Worm (Caenorhabditis elegans) whole organism, young adult: ENCODE data around the gene F37C12.10.

ENCODE experiments used
- B0019.2 ChIP-seq: fragments of 200-800 bp; sonication (Bioruptor generic); conservative IDR thresholded peaks from 2 replicates; pipeline ENCODE4 v1.3.6; 2022; ENCODE audit warnings: missing genetic modification reagents, missing genetic modification characterization, missing compliant biosample characterization
- F22D6.2 ChIP-seq: sonication (generic microtip); optimal IDR thresholded peaks from 2 replicates; lab custom pipeline; 2016; ENCODE audit warnings: mild to moderate bottlenecking, missing genetic modification characterization, missing compliant biosample characterization
- F23B12.7 ChIP-seq: sonication (generic microtip); optimal IDR thresholded peaks from 2 replicates; lab custom pipeline; 2017; ENCODE audit warnings: missing genetic modification characterization, mild to moderate bottlenecking, missing compliant biosample characterization, antibody characterized with exemption, moderate library complexity; ENCODE audit not compliant: insufficient read depth
- F33H1.4 ChIP-seq: fragments of 200-800 bp; sonication (Bioruptor generic); IDR thresholded peaks from 2 replicates; pipeline ENCODE4 v1.3.6; 2022; ENCODE audit warnings: missing genetic modification reagents, missing genetic modification characterization, missing compliant biosample characterization
- F37B4.10 ChIP-seq: fragments of 200-800 bp; sonication (Bioruptor generic); IDR thresholded peaks from 2 replicates; pipeline ENCODE4 v1.3.6; 2022; ENCODE audit warnings: missing genetic modification characterization, missing compliant biosample characterization
- F49E8.2 ChIP-seq: sonication (generic microtip); optimal IDR thresholded peaks from 3 replicates; lab custom pipeline; 2017; ENCODE audit warnings: missing genetic modification characterization, mild to moderate bottlenecking, missing compliant biosample characterization, antibody characterized with exemption, moderate library complexity; ENCODE audit not compliant: insufficient read depth
- F55B11.4 ChIP-seq: sonication (generic microtip); optimal IDR thresholded peaks from 2 replicates; lab custom pipeline; 2016; ENCODE audit warnings: missing compliant biosample characterization, missing genetic modification characterization, borderline replicate concordance; ENCODE audit not compliant: insufficient read depth
- K11D2.4 ChIP-seq: fragments of 200-800 bp; sonication (Bioruptor generic); IDR thresholded peaks from 2 replicates; pipeline ENCODE4 v1.3.6; 2022; ENCODE audit warnings: missing genetic modification reagents, missing genetic modification characterization, missing compliant biosample characterization
- T07F8.4 ChIP-seq: sonication (generic microtip); optimal IDR thresholded peaks from 2 replicates; lab custom pipeline; 2016; ENCODE audit warnings: mild to moderate bottlenecking, missing genetic modification characterization, moderate library complexity, missing compliant biosample characterization
- Y67H2A.10 ChIP-seq: fragments of 200-800 bp; sonication (Bioruptor generic); conservative IDR thresholded peaks from 2 replicates; pipeline ENCODE4 v1.3.6; 2022; ENCODE audit warnings: missing genetic modification reagents, missing genetic modification characterization, missing compliant biosample characterization
- Y79H2A.3 ChIP-seq: fragments of 200-800 bp; sonication (Bioruptor generic); conservative IDR thresholded peaks from 2 replicates; pipeline ENCODE4 v1.3.6; 2022; ENCODE audit warnings: missing genetic modification reagents, missing genetic modification characterization, missing compliant biosample characterization
- Y95B8A.8 ChIP-seq: fragments of 200-800 bp; sonication (Bioruptor generic); IDR thresholded peaks from 2 replicates; pipeline ENCODE4 v1.3.6; 2022; ENCODE audit warnings: missing genetic modification reagents, missing genetic modification characterization, missing compliant biosample characterization
- ZK185.1 ChIP-seq: sonication (generic microtip); optimal IDR thresholded peaks from 2 replicates; lab custom pipeline; 2016; ENCODE audit warnings: mild to moderate bottlenecking, missing genetic modification characterization, missing compliant biosample characterization; ENCODE audit not compliant: poor library complexity, severe bottlenecking
- athp-1 ChIP-seq: sonication (generic microtip); optimal IDR thresholded peaks from 2 replicates; lab custom pipeline; 2017; ENCODE audit warnings: mild to moderate bottlenecking, missing genetic modification characterization, missing compliant biosample characterization
- attf-3 ChIP-seq: fragments of 200-800 bp; sonication (Bioruptor generic); conservative IDR thresholded peaks from 2 replicates; pipeline ENCODE4 v1.3.6; 2022; ENCODE audit warnings: missing genetic modification reagents, missing genetic modification characterization, missing compliant biosample characterization
- ccch-3 ChIP-seq: fragments of 200-800 bp; sonication (Bioruptor generic); optimal IDR thresholded peaks from 2 replicates; lab custom pipeline; 2018; ENCODE audit warnings: mild to moderate bottlenecking, missing genetic modification characterization, missing compliant biosample characterization
- cebp-1 ChIP-seq, 2 experiments: fragments of 200-800 bp in 1 of 2; sonication (Bioruptor generic) in 1 of 2; sonication (generic microtip) in 1 of 2; IDR thresholded peaks in 1 of 2; optimal IDR thresholded peaks in 1 of 2; 2 replicates each; pipeline versions ENCODE4 v1.3.6 to Lab custom; 2017 to 2022; ENCODE audit warnings: missing compliant biosample characterization in 2 of 2, missing genetic modification characterization in 2 of 2, mild to moderate bottlenecking in 1 of 2, missing genetic modification reagents in 1 of 2, moderate library complexity in 1 of 2
- cebp-2 ChIP-seq: fragments of 200-800 bp; sonication (Bioruptor generic); IDR thresholded peaks from 2 replicates; pipeline ENCODE4 v1.3.6; 2022; ENCODE audit warnings: missing genetic modification characterization, missing compliant biosample characterization
- die-1 ChIP-seq: sonication (generic microtip); optimal IDR thresholded peaks from 2 replicates; lab custom pipeline; 2016; ENCODE audit warnings: missing genotype, mild to moderate bottlenecking, missing genetic modification characterization, missing compliant biosample characterization
- egrh-3 ChIP-seq: fragments of 200-800 bp; sonication (Bioruptor generic); IDR thresholded peaks from 2 replicates; pipeline ENCODE4 v1.3.6; 2022; ENCODE audit warnings: missing genetic modification reagents, missing genetic modification characterization, missing compliant biosample characterization
- fkh-3 ChIP-seq: sonication (generic microtip); optimal IDR thresholded peaks from 2 replicates; lab custom pipeline; 2016; ENCODE audit warnings: mild to moderate bottlenecking, missing genetic modification characterization, missing compliant biosample characterization
- him-1 ChIP-seq: sonication (generic microtip); optimal IDR thresholded peaks from 2 replicates; lab custom pipeline; 2016; ENCODE audit warnings: missing genotype, missing genetic modification reagents, missing genetic modification characterization, missing compliant biosample characterization
- hlh-12 ChIP-seq: sonication (generic microtip); optimal IDR thresholded peaks from 2 replicates; lab custom pipeline; 2016; ENCODE audit warnings: missing genetic modification characterization, missing compliant biosample characterization
- hlh-26 ChIP-seq: fragments of 200-800 bp; sonication (Bioruptor generic); conservative IDR thresholded peaks from 2 replicates; pipeline ENCODE4 v1.3.6; 2022; ENCODE audit warnings: missing genetic modification reagents, missing genetic modification characterization, missing compliant biosample characterization
- hmg-1.2 ChIP-seq: fragments of 200-800 bp; sonication (Bioruptor generic); IDR thresholded peaks from 2 replicates; pipeline ENCODE4 v1.3.6; 2022; ENCODE audit warnings: missing genetic modification reagents, missing genetic modification characterization, missing compliant biosample characterization
- lin-26 ChIP-seq: fragments of 200-800 bp; sonication (Bioruptor generic); IDR thresholded peaks from 2 replicates; pipeline ENCODE4 v1.3.6; 2022; ENCODE audit warnings: missing genetic modification reagents, missing genetic modification characterization, missing compliant biosample characterization
- lin-54 ChIP-seq: fragments of 200-800 bp; sonication (Bioruptor generic); optimal IDR thresholded peaks from 2 replicates; lab custom pipeline; 2018; ENCODE audit warnings: mild to moderate bottlenecking, missing genetic modification characterization, missing compliant biosample characterization
- lir-1 ChIP-seq: fragments of 200-800 bp; sonication (Bioruptor generic); conservative IDR thresholded peaks from 2 replicates; pipeline ENCODE4 v1.3.6; 2022; ENCODE audit warnings: missing genetic modification reagents, missing genetic modification characterization, missing compliant biosample characterization
- lsy-27 ChIP-seq: sonication (generic microtip); optimal IDR thresholded peaks from 2 replicates; lab custom pipeline; 2017; ENCODE audit warnings: missing genetic modification characterization, mild to moderate bottlenecking, missing compliant biosample characterization, antibody characterized with exemption, missing genotype, borderline replicate concordance; ENCODE audit not compliant: insufficient read depth
- madf-10 ChIP-seq: sonication (generic microtip); optimal IDR thresholded peaks from 2 replicates; lab custom pipeline; 2016; ENCODE audit warnings: mild to moderate bottlenecking, missing genetic modification characterization, missing compliant biosample characterization
- madf-3 ChIP-seq: fragments of 200-800 bp; sonication (Bioruptor generic); IDR thresholded peaks from 2 replicates; pipeline ENCODE4 v1.3.6; 2022; ENCODE audit warnings: missing genetic modification reagents, missing genetic modification characterization, missing compliant biosample characterization
- madf-6 ChIP-seq: fragments of 200-800 bp; sonication (Bioruptor generic); IDR thresholded peaks from 2 replicates; pipeline ENCODE4 v1.3.6; 2022; ENCODE audit warnings: missing genetic modification reagents, missing genetic modification characterization, missing compliant biosample characterization
- mes-4 ChIP-seq: sonication (generic microtip); optimal IDR thresholded peaks from 2 replicates; lab custom pipeline; 2016; ENCODE audit warnings: missing genotype, missing genetic modification characterization, missing compliant biosample characterization
- pbrm-1 ChIP-seq: fragments of 200-800 bp; sonication (Bioruptor generic); IDR thresholded peaks from 2 replicates; pipeline ENCODE4 v1.3.6; 2022; ENCODE audit warnings: missing genetic modification reagents, missing genetic modification characterization, missing compliant biosample characterization
- pha-4 ChIP-seq: fragments of 150-350 bp; sonication (generic microtip); optimal IDR thresholded peaks from 2 replicates; lab custom pipeline; 2014; ENCODE audit warnings: missing biosample characterization, missing genetic modification reagents, missing genetic modification characterization
- rec-8 ChIP-seq, 2 experiments: sonication (generic microtip); optimal IDR thresholded peaks; 2 replicates each; lab custom pipeline; 2016; ENCODE audit warnings: mild to moderate bottlenecking in 2 of 2, missing genetic modification characterization in 2 of 2, missing genetic modification reagents in 2 of 2, missing genotype in 2 of 2, missing biosample characterization in 1 of 2, missing compliant biosample characterization in 1 of 2, moderate library complexity in 1 of 2
- repo-1 ChIP-seq: sonication (generic microtip); optimal IDR thresholded peaks from 2 replicates; lab custom pipeline; 2017; ENCODE audit warnings: mild to moderate bottlenecking, missing genetic modification characterization, missing compliant biosample characterization
- sea-2 ChIP-seq: fragments of 200-800 bp; sonication (Bioruptor generic); IDR thresholded peaks from 2 replicates; pipeline ENCODE4 v1.3.6; 2022; ENCODE audit warnings: missing genetic modification characterization, missing compliant biosample characterization
- somi-1 ChIP-seq: fragments of 200-800 bp; sonication (Bioruptor generic); optimal IDR thresholded peaks from 2 replicates; lab custom pipeline; 2018; ENCODE audit warnings: mild to moderate bottlenecking, missing genetic modification characterization, missing compliant biosample characterization
- xnd-1 ChIP-seq: sonication (generic microtip); optimal IDR thresholded peaks from 2 replicates; lab custom pipeline; 2016; ENCODE audit warnings: missing genotype, missing genetic modification reagents, missing genetic modification characterization, missing compliant biosample characterization
- zfh-2 ChIP-seq: fragments of 200-800 bp; sonication (Bioruptor generic); conservative IDR thresholded peaks from 2 replicates; pipeline ENCODE4 v1.3.6; 2022; ENCODE audit warnings: missing genetic modification reagents, missing genetic modification characterization, missing compliant biosample characterization
- ztf-25 ChIP-seq: fragments of 200-800 bp; sonication (Bioruptor generic); IDR thresholded peaks from 2 replicates; pipeline ENCODE4 v1.3.6; 2022; ENCODE audit warnings: missing genetic modification reagents, missing genetic modification characterization, missing compliant biosample characterization
- ztf-28 ChIP-seq: fragments of 200-800 bp; sonication (Bioruptor generic); IDR thresholded peaks from 2 replicates; pipeline ENCODE4 v1.3.6; 2022; ENCODE audit warnings: missing genetic modification reagents, missing genetic modification characterization, missing compliant biosample characterization
- ztf-3 ChIP-seq: fragments of 200-800 bp; sonication (Bioruptor generic); optimal IDR thresholded peaks from 2 replicates; lab custom pipeline; 2018; ENCODE audit warnings: mild to moderate bottlenecking, missing genetic modification characterization, missing compliant biosample characterization
- ztf-6 ChIP-seq: fragments of 200-800 bp; sonication (Bioruptor generic); IDR thresholded peaks from 2 replicates; pipeline ENCODE4 v1.3.6; 2022; ENCODE audit warnings: missing genetic modification reagents, missing genetic modification characterization, missing compliant biosample characterization

Gene F37C12.10

DNA sequence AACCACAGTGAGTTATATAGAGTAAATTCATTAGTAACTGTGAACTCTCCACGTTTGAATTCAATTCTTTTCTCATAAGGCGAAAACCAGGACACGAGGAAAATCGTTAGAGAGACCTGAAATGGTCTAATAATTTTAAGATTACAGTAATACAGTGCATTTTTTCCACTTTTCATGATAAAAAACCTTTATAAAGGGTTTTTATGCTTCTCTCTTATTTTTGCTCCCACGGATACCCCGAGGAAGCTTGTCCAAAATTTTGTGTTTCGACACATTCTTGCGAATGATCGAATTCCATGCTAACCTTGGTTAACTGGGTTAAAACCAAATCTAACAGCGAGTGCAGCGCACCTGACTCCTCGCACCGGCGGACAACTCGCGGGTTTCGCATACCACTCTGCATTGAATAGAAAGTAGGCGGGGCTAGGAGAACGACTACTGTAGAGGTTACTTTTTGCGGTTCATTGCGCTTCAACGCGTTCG is 47.9 kb downstream of the F37C12.10 start (continued):
- TF ChIP-seq cebp-1 (GFP tag; IDR thresholded peaks at IDR 0.05; lab: Robert Waterston, UW) (no peak), cebp-1 (tag; optimal IDR thresholded peaks at IDR 0.05; lab: Kevin White, UChicago) (no peak), egrh-3 (no peak), lin-54 (GFP tag; lab: Kevin White, UChicago) (peak; percentile 67), B0019.2 (GFP tag; lab: Robert Waterston, UW) (no peak), cebp-2 (GFP tag; lab: Robert Waterston, UW) (no peak), somi-1 (GFP tag; lab: Kevin White, UChicago) (no peak), lsy-27 (no peak), F33H1.4 (GFP tag; lab: Robert Waterston, UW) (peak; percentile 51), him-1 (tag; lab: Kevin White, UChicago) (peak; percentile 62), F22D6.2 (tag; lab: Kevin White, UChicago) (no peak), sea-2 (GFP tag; lab: Robert Waterston, UW) (no peak), hlh-12 (tag; lab: Kevin White, UChicago) (no peak), F55B11.4 (no peak), rec-8 (tag; optimal IDR thresholded peaks at IDR 0.05; lab: Kevin White, UChicago) (peak in 1 of 2 experiments; percentile 49), athp-1 (tag; lab: Kevin White, UChicago) (peak; percentile 28), ztf-6 (GFP tag; lab: Robert Waterston, UW) (no peak), hmg-1.2 (peak; percentile 88), ztf-28 (GFP tag; lab: Robert Waterston, UW) (0 out of 2 replicates have a peak, but pooled peaks have one; percentile 14), mes-4 (tag; lab: Kevin White, UChicago) (no peak), ccch-3 (no peak), die-1 (no peak), Y95B8A.8 (GFP tag; lab: Robert Waterston, UW) (peak; percentile 83), fkh-3 (tag; lab: Kevin White, UChicago) (no peak), xnd-1 (tag; lab: Kevin White, UChicago) (no peak), F49E8.2 (tag; lab: Kevin White, UChicago) (peak; percentile 83), lir-1 (GFP tag; lab: Robert Waterston, UW) (0 out of 2 replicates have a peak, but pooled peaks have one; percentile 16), pbrm-1 (peak; percentile 94), madf-6 (peak; percentile 78), ztf-3 (GFP tag; lab: Kevin White, UChicago) (no peak), ztf-25 (GFP tag; lab: Robert Waterston, UW) (no peak), K11D2.4 (GFP tag; lab: Robert Waterston, UW) (no peak), F37B4.10 (GFP tag; lab: Robert Waterston, UW) (no peak), repo-1 (peak; percentile 39), madf-10 (tag; lab: Kevin White, UChicago) (no peak)

DNA sequence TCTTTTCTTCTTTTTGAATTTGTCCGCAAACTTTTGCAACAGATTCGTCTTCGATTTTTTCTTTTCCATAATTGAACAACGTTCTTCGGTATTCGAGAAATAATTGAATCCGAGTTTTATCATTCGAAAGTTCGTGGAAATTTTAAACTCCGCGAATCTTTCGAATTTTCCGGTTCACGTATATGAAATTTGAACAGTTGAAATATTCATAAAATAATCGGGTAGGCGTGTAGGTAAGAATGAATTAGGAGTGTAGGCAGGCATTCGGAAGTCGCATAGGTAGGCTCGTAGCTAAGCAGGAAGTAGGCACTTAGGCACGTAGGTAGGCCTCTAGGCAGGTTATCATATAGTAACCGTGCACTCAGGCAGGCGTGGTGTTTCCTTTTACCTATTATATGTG is 50.0 kb downstream of the F37C12.10 start, which contains the start of gene B0280.11:
Gene B0280.11 (minus strand): TSS at position 101 of the 400 bp plus-strand sequence.
- TF ChIP-seq ZK185.1 (no peak), F23B12.7 (tag; lab: Kevin White, UChicago) (no peak), cebp-1 (GFP tag; IDR thresholded peaks at IDR 0.05; lab: Robert Waterston, UW) (no peak), cebp-1 (tag; optimal IDR thresholded peaks at IDR 0.05; lab: Kevin White, UChicago) (no peak), madf-3 (no peak), xnd-1 (tag; lab: Kevin White, UChicago) (no peak), Y67H2A.10 (GFP tag; lab: Robert Waterston, UW) (no peak), zfh-2 (no peak), hlh-26 (no peak), T07F8.4 (tag; lab: Kevin White, UChicago) (no peak), attf-3 (GFP tag; lab: Robert Waterston, UW) (no peak), pha-4 (no peak), Y79H2A.3 (GFP tag; lab: Robert Waterston, UW) (no peak), lin-26 (GFP tag; lab: Robert Waterston, UW) (no peak)
